Worm (Caenorhabditis elegans): ENCODE results near the gene osg-1.

- TF ChIP-seq ama-1 (optimal IDR thresholded peaks at IDR 0.05) (no peak), F13C5.2 (tag; optimal IDR thresholded peaks at IDR 0.05) (no peak), hnd-1 (tag; optimal IDR thresholded peaks at IDR 0.05) (no peak), tra-4 (tag; optimal IDR thresholded peaks at IDR 0.05) (no peak)
These were observed 25.1 kb downstream of the osg-1 start, which contains the start of gene pqn-25 for ce11 chrIII:5512502-5512901.
